Worm (Caenorhabditis elegans) whole organism, L4 larva: ENCODE results near the gene Y22D7AR.3.
"Not testable (repeated sequence)": the region's sequence is repeated elsewhere in the genome, so short reads cannot be mapped to it uniquely, and the experiment has no call there.

ENCODE experiments used
- daf-12 ChIP-seq: fragments of 150-350 bp; optimal IDR thresholded peaks from 2 replicates; lab custom pipeline; 2014; ENCODE audit warnings: missing biosample characterization, missing genetic modification reagents, missing genetic modification characterization
- nhr-25 ChIP-seq: sonication (generic microtip); optimal IDR thresholded peaks from 2 replicates; lab custom pipeline; 2017; ENCODE audit warnings: missing genetic modification characterization, mild to moderate bottlenecking, missing compliant biosample characterization, antibody characterized with exemption, moderate library complexity, borderline replicate concordance; ENCODE audit not compliant: insufficient read depth
- rbr-2 ChIP-seq: sonication (generic microtip); optimal IDR thresholded peaks from 2 replicates; lab custom pipeline; 2016; ENCODE audit warnings: missing genotype, missing genetic modification characterization, missing compliant biosample characterization

DNA sequence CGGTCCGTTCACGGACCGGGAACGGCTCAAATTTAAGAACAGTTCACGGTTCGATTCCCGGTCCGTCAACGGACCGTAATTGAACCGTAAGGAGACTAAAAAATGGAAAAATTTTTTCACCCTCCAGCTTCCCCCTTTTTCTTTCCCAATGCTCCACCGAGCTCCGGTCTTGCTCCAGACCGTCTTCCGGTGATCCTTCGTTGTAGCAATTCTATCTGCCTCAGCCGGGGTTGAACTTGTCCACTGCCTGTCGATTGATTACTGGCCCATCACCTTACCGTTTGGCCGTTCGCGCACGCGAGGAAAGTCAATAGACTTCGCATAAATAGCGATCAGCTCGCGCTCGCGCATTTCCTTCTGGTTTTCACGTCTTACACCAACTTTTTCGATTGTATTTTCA, 41.6 kb upstream of the Y22D7AR.3 start:
- TF ChIP-seq daf-12; nhr-25 (tag; lab: Kevin White, UChicago); rbr-2 (tag; lab: Kevin White, UChicago): not testable (repeated sequence)
